Fruit fly (Drosophila melanogaster): ENCODE data around the gene NHP2.

Gene NHP2

dm6 chr3L:14759984-14760626 lies 41.9 kb downstream of the NHP2 start (continued):
- TF ChIP-seq CG43689 (GFP tag; IDR thresholded peaks at IDR 0.05) (peak; percentile 61), gfzf (GFP tag; optimal IDR thresholded peaks at IDR 0.05) (peak; percentile 5), btn (GFP tag; optimal IDR thresholded peaks at IDR 0.05) (no peak), CG7745 (tag; optimal IDR thresholded peaks at IDR 0.05) (no peak), pzg (GFP tag; optimal IDR thresholded peaks at IDR 0.05) (no peak), Stat92E (GFP tag; optimal IDR thresholded peaks at IDR 0.05) (no peak), CG15479 (GFP tag; optimal IDR thresholded peaks at IDR 0.05) (no peak), CG12769 (tag; optimal IDR thresholded peaks at IDR 0.05) (peak; percentile 91), bab2 (GFP tag; optimal IDR thresholded peaks at IDR 0.05) (peak; percentile 69), fd96Cb (tag; optimal IDR thresholded peaks at IDR 0.05) (peak; percentile 71), Neu2 (GFP tag; optimal IDR thresholded peaks at IDR 0.05; ENCODE audit: borderline replicate concordance) (no peak), CG15269 (tag; optimal IDR thresholded peaks at IDR 0.05) (peak; percentile 77), CG16863 (GFP tag; optimal IDR thresholded peaks at IDR 0.05) (peak; percentile 24), tap (tag; optimal IDR thresholded peaks at IDR 0.05) (peak; percentile 9), bowl (GFP tag; IDR thresholded peaks at IDR 0.05) (no peak), rib (GFP tag; IDR thresholded peaks at IDR 0.05) (no peak), CG4424 (GFP tag; optimal IDR thresholded peaks at IDR 0.05) (peak; percentile 70), CG4820 (GFP tag; optimal IDR thresholded peaks at IDR 0.05) (peak; percentile 49), hkb (optimal IDR thresholded peaks at IDR 0.05) (no peak), hkb (GFP tag; IDR thresholded peaks at IDR 0.05) (peak; percentile 66), CG12299 (tag; optimal IDR thresholded peaks at IDR 0.05) (peak; percentile 50), BEAF-32 (GFP tag; optimal IDR thresholded peaks at IDR 0.05) (no peak), zf30C (GFP tag; optimal IDR thresholded peaks at IDR 0.05) (peak; percentile 93), CG7987 (GFP tag; optimal IDR thresholded peaks at IDR 0.05) (no peak), Blimp-1 (GFP tag; optimal IDR thresholded peaks at IDR 0.05) (peak; percentile 75), ind (GFP tag; optimal IDR thresholded peaks at IDR 0.05) (peak; percentile 69), CG34376 (GFP tag; optimal IDR thresholded peaks at IDR 0.05) (no peak), ranshi (GFP tag; IDR thresholded peaks at IDR 0.05) (0 out of 2 replicates have a peak, but pooled peaks have one; percentile 41), Max (GFP tag; optimal IDR thresholded peaks at IDR 0.05) (peak; percentile 48), CG12219 (GFP tag; optimal IDR thresholded peaks at IDR 0.05) (peak; percentile 48), Taf1 (GFP tag; IDR thresholded peaks at IDR 0.05) (no peak), Sox100B (GFP tag; optimal IDR thresholded peaks at IDR 0.05) (peak; percentile 57), Usf (GFP tag; optimal IDR thresholded peaks at IDR 0.05) (peak; percentile 19), CG1024 (GFP tag; IDR thresholded peaks at IDR 0.05) (0 out of 2 replicates have a peak, but pooled peaks have one; percentile 12), CG7357 (GFP tag; IDR thresholded peaks at IDR 0.05) (no peak; the same call in 2 of the 3 replicates), maf-S (GFP tag; optimal IDR thresholded peaks at IDR 0.05) (peak; percentile 55), stwl (tag; optimal IDR thresholded peaks at IDR 0.05) (no peak), pfk (GFP tag; optimal IDR thresholded peaks at IDR 0.05) (no peak), CG8765 (GFP tag; IDR thresholded peaks at IDR 0.05) (0 out of 2 replicates have a peak, but pooled peaks have one; percentile 6), Deaf1 (tag; optimal IDR thresholded peaks at IDR 0.05) (no peak), mam (GFP tag; optimal IDR thresholded peaks at IDR 0.05) (peak; percentile 81), CG6272 (GFP tag; IDR thresholded peaks at IDR 0.05) (no peak), MESR4 (GFP tag; optimal IDR thresholded peaks at IDR 0.05) (no peak), Opbp (GFP tag; IDR thresholded peaks at IDR 0.05; ENCODE audit: partially characterized antibody) (peak; percentile 44; the same call in 1 of the 3 replicates), chif (GFP tag; optimal IDR thresholded peaks at IDR 0.05) (peak; percentile 61 to 63), gsb-n (tag; optimal IDR thresholded peaks at IDR 0.05) (peak; percentile 70), CG7963 (GFP tag; IDR thresholded peaks at IDR 0.05; ENCODE audit: partially characterized antibody) (no peak), CG10543 (GFP tag; optimal IDR thresholded peaks at IDR 0.05) (no peak), CG10654 (GFP tag; optimal IDR thresholded peaks at IDR 0.05) (peak; percentile 68)

Measured in whole organism, embryonic.